Fruit fly (Drosophila melanogaster) whole organism, prepupa: ENCODE measurements around the gene sls.

Experiments used
- CG32006 ChIP-seq: fragments of 200-800 bp; sonication (Bioruptor generic); optimal IDR thresholded peaks from 3 replicates; lab custom pipeline; 2017; ENCODE audit warnings: missing biosample characterization, mild to moderate bottlenecking, missing genetic modification characterization
- CG6276 ChIP-seq: fragments of 200-800 bp; sonication (Bioruptor generic); optimal IDR thresholded peaks from 2 replicates; lab custom pipeline; 2017; ENCODE audit warnings: missing biosample characterization, mild to moderate bottlenecking, missing genetic modification characterization
- CG6854 ChIP-seq: fragments of 200-800 bp; sonication (Bioruptor generic); optimal IDR thresholded peaks from 2 replicates; lab custom pipeline; 2017; ENCODE audit warnings: missing biosample characterization, mild to moderate bottlenecking, missing genetic modification characterization
- CG9139 ChIP-seq: fragments of 200-800 bp; sonication (Bioruptor generic); optimal IDR thresholded peaks from 3 replicates; lab custom pipeline; 2017; ENCODE audit warnings: missing biosample characterization, mild to moderate bottlenecking, missing genetic modification characterization
- Eip75B ChIP-seq: fragments of 200-800 bp; sonication (Bioruptor generic); optimal IDR thresholded peaks from 3 replicates; lab custom pipeline; 2016; ENCODE audit warnings: missing biosample characterization, missing genetic modification characterization
- Eip78C ChIP-seq: fragments of 200-800 bp; sonication (Bioruptor generic); peaks from one replicate; lab custom pipeline; 2016; ENCODE audit warnings: missing biosample characterization, missing genetic modification characterization
- Gug ChIP-seq: fragments of 200-800 bp; sonication (Bioruptor generic); IDR thresholded peaks from 2 replicates; pipeline ENCODE4 v1.3.6; 2022; ENCODE audit warnings: missing biosample characterization, missing genetic modification characterization
- Hr39 ChIP-seq: fragments of 200-800 bp; sonication (Bioruptor generic); optimal IDR thresholded peaks from 2 replicates; lab custom pipeline; 2016; ENCODE audit warnings: missing biosample characterization, missing genetic modification characterization
- Met ChIP-seq: fragments of 200-800 bp; sonication (Bioruptor generic); optimal IDR thresholded peaks from 3 replicates; lab custom pipeline; 2016; ENCODE audit warnings: missing biosample characterization, missing genetic modification characterization
- OdsH ChIP-seq: fragments of 200-800 bp; sonication (Bioruptor generic); optimal IDR thresholded peaks from 3 replicates; lab custom pipeline; 2016; ENCODE audit warnings: missing biosample characterization, missing genetic modification characterization
- Sox14 ChIP-seq: fragments of 200-800 bp; sonication (Bioruptor generic); optimal IDR thresholded peaks from 3 replicates; lab custom pipeline; 2016; ENCODE audit warnings: missing biosample characterization, missing genetic modification characterization
- fkh ChIP-seq: fragments of 200-800 bp; sonication (Bioruptor generic); optimal IDR thresholded peaks from 3 replicates; lab custom pipeline; 2017; ENCODE audit warnings: missing biosample characterization, mild to moderate bottlenecking, missing genetic modification characterization, moderate library complexity
- pdm3 ChIP-seq: fragments of 200-800 bp; sonication (Bioruptor generic); optimal IDR thresholded peaks from 3 replicates; lab custom pipeline; 2016; ENCODE audit warnings: missing biosample characterization, missing genetic modification characterization
- salr ChIP-seq, 2 experiments: fragments of 200-800 bp; sonication (Bioruptor generic); optimal IDR thresholded peaks; 3 replicates each; lab custom pipeline; 2016 to 2018; ENCODE audit warnings: missing biosample characterization in 2 of 2, missing genetic modification characterization in 2 of 2, mild to moderate bottlenecking in 1 of 2

DNA sequence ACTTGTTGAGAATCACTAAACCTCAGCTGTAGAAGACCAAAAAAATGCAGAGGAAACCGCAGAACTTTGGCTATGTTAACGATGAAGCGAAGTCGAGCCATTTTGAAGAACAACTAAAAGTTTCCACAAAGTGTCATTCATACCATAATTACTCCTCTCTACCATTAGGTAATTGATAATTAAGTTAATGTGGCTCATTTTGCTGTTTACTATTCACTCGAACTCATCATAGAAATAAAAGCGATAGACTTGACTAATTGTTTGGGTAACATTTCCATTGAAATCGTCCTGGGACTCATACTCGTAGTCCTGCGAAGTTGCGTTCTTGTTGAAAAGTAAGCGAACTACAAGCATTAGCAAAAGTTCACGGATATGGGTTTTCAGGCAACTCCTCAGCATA is 93.6 kb downstream of the sls start, which contains the start of gene Grl62a:
- TF ChIP-seq CG9139 (GFP tag; lab: Kevin White, UChicago) (no peak), Eip78C (GFP tag; lab: Kevin White, UChicago) (no peak), pdm3 (no peak), CG32006 (GFP tag; lab: Kevin White, UChicago) (no peak), Sox14 (GFP tag; lab: Kevin White, UChicago) (no peak), Met (GFP tag; lab: Kevin White, UChicago) (no peak), salr (GFP tag; optimal IDR thresholded peaks at IDR 0.05; lab: Kevin White, UChicago) (no peak), CG6276 (no peak), Eip75B (no peak), Hr39 (GFP tag; lab: Kevin White, UChicago) (no peak), CG6854 (no peak), OdsH (GFP tag; lab: Kevin White, UChicago) (no peak), Gug (GFP tag; lab: Robert Waterston, UW) (no peak), fkh (no peak)
